Worm (Caenorhabditis elegans) whole organism, early embryonic: Measurements from ENCODE around the gene T04C12.9.
"Not testable (repeated sequence)": the region's sequence is repeated elsewhere in the genome, so short reads cannot be mapped to it uniquely, and the experiment has no call there.

Experiments
- B0310.2 ChIP-seq: sonication (generic microtip); optimal IDR thresholded peaks from 2 replicates; lab custom pipeline; 2016; ENCODE audit warnings: mild to moderate bottlenecking, missing genetic modification characterization, missing compliant biosample characterization
- F13C5.2 ChIP-seq: sonication (generic microtip); optimal IDR thresholded peaks from 2 replicates; lab custom pipeline; 2017; ENCODE audit warnings: mild to moderate bottlenecking, missing genetic modification characterization, inconsistent platforms, missing compliant biosample characterization
- aly-1 ChIP-seq: sonication (generic microtip); optimal IDR thresholded peaks from 2 replicates; lab custom pipeline; 2016; ENCODE audit warnings: missing genetic modification characterization, missing compliant biosample characterization
- ama-1 ChIP-seq: fragments of 150-350 bp; optimal IDR thresholded peaks from 2 replicates; lab custom pipeline; 2014
- ceh-13 ChIP-seq: fragments of 200-800 bp; sonication (Bioruptor generic); optimal IDR thresholded peaks from 2 replicates; lab custom pipeline; 2018; ENCODE audit warnings: mild to moderate bottlenecking, missing genetic modification characterization, missing compliant biosample characterization
- ceh-36 ChIP-seq: sonication (generic microtip); optimal IDR thresholded peaks from 2 replicates; lab custom pipeline; 2016; ENCODE audit warnings: missing genetic modification characterization, inconsistent platforms, missing compliant biosample characterization
- ets-7 ChIP-seq: sonication (generic microtip); optimal IDR thresholded peaks from 2 replicates; lab custom pipeline; 2016; ENCODE audit warnings: missing genotype, missing genetic modification characterization, missing compliant biosample characterization
- flt-1 ChIP-seq: fragments of 200-800 bp; sonication (Bioruptor generic); IDR thresholded peaks from 2 replicates; pipeline ENCODE4 v1.3.6; 2022; ENCODE audit warnings: missing genetic modification characterization, missing compliant biosample characterization
- hmbx-1 ChIP-seq: sonication (generic microtip); optimal IDR thresholded peaks from 2 replicates; lab custom pipeline; 2016; ENCODE audit warnings: mild to moderate bottlenecking, missing genetic modification characterization, missing compliant biosample characterization
- hmg-4 ChIP-seq: fragments of 200-800 bp; sonication (Bioruptor generic); optimal IDR thresholded peaks from 2 replicates; lab custom pipeline; 2018; ENCODE audit warnings: mild to moderate bottlenecking, missing genetic modification characterization, missing compliant biosample characterization
- hnd-1 ChIP-seq: sonication (generic microtip); optimal IDR thresholded peaks from 2 replicates; lab custom pipeline; 2016; ENCODE audit warnings: missing genetic modification characterization, missing compliant biosample characterization
- pes-1 ChIP-seq: fragments of 200-800 bp; sonication (Bioruptor generic); IDR thresholded peaks from 2 replicates; pipeline ENCODE4 v1.3.6; 2022; ENCODE audit warnings: missing genetic modification reagents, missing genetic modification characterization, missing compliant biosample characterization
- scrt-1 ChIP-seq: fragments of 200-800 bp; sonication (Bioruptor generic); IDR thresholded peaks from 2 replicates; pipeline ENCODE4 v1.3.6; 2022; ENCODE audit warnings: missing genetic modification characterization, missing compliant biosample characterization
- sea-1 ChIP-seq: fragments of 200-800 bp; sonication (Bioruptor generic); conservative IDR thresholded peaks from 2 replicates; pipeline ENCODE4 v1.3.6; 2022; ENCODE audit warnings: missing genetic modification characterization, missing compliant biosample characterization
- tbx-11 ChIP-seq: fragments of 200-800 bp; sonication (Bioruptor generic); IDR thresholded peaks from 2 replicates; pipeline ENCODE4 v1.3.6; 2022; ENCODE audit warnings: missing genetic modification characterization, missing compliant biosample characterization
- tbx-37 ChIP-seq: fragments of 200-800 bp; sonication (Bioruptor generic); conservative IDR thresholded peaks from 2 replicates; pipeline ENCODE4 v1.3.6; 2022; ENCODE audit warnings: missing genetic modification reagents, missing genetic modification characterization, missing compliant biosample characterization
- tra-4 ChIP-seq: sonication (generic microtip); optimal IDR thresholded peaks from 2 replicates; lab custom pipeline; 2017; ENCODE audit warnings: missing genetic modification characterization, missing compliant biosample characterization

The T04C12.9 gene

DNA sequence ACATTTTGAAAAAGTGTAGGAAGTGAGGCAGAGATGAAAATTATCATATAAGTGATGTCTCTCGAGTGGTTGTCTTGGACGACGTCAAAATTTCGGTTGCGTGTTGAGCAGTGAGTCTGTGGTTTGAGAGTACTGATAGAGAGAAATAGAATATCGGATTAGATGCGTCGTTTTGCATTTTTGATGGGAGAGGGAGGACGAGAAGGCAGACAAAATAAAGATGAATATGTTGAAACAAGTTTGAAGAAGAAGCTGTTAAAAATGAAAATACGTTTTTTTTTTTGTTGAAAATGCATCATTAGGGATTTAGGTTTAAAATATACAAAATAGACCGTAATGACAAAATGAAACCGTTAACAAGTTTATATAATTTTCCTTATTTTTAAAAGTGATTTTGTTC is at the start of gene T04C12.9:
TSS of gene T04C12.9 (minus strand) at position 101 of the 400 bp plus-strand sequence.
- TF ChIP-seq tbx-11 (GFP tag; lab: Robert Waterston, UW) (no peak), F13C5.2 (tag; lab: Kevin White, UChicago) (no peak), hmg-4 (GFP tag; lab: Kevin White, UChicago) (no peak), pes-1 (GFP tag; lab: Robert Waterston, UW) (no peak), flt-1 (no peak), hmbx-1 (tag; lab: Kevin White, UChicago) (no peak), tbx-37 (no peak), hnd-1 (tag; lab: Kevin White, UChicago) (no peak), sea-1 (GFP tag; lab: Robert Waterston, UW) (no peak), tra-4 (tag; lab: Kevin White, UChicago) (no peak), ceh-13 (GFP tag; lab: Kevin White, UChicago) (no peak), ceh-36 (tag; lab: Kevin White, UChicago) (no peak), scrt-1 (GFP tag; lab: Robert Waterston, UW) (no peak), ets-7 (tag; lab: Kevin White, UChicago) (no peak), B0310.2 (tag; lab: Kevin White, UChicago) (no peak), aly-1 (tag; lab: Kevin White, UChicago) (no peak), ama-1 (lab: Kevin White, UChicago) (no peak)

DNA sequence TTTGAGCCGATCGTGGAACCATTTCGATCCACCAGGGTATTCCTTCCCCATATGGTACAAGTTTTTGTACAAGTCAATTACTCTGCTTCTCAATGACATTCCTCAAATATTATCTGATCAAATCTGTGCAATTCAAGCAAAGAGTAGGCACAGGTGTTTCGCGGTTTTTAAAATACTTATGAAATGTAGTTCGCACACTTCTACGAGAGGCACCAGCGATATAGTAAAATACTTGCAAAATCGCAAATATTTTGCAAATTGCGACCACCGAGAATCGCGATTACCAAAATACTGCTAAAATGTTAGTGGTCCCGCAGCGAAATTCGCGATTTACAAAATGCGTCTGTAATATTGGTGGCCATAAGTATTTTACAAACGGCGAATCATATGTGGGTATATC is 46.6 kb upstream of the T04C12.9 start, which contains the start of gene Y42A5A.5:
TSS of gene Y42A5A.5 (minus strand) at position 101 of the 400 bp plus-strand sequence.
- not testable (repeated sequence) for TF ChIP-seq flt-1; tra-4 (tag; lab: Kevin White, UChicago); B0310.2 (tag; lab: Kevin White, UChicago)

DNA sequence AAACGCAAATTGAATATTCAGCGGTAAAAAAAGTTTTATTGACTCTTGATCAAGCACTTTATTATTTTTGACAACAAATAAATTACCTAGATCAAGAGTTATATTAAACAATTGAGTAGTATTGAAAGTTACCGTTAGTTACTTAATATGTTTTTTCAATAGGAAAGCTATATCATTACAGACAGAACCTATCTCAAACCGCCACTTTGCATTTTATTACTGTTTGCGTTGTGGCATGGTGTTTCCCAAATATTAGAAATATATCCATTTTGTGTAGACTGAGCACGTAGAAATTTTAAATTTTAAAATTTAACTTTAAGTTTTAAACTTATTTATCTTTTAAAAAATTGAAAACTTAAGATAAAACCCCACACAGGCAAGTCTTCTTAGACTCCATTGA is 41.4 kb upstream of the T04C12.9 start:
- TF ChIP-seq tra-4 (tag; lab: Kevin White, UChicago) (no peak), aly-1 (tag; lab: Kevin White, UChicago) (no peak), ama-1 (lab: Kevin White, UChicago) (no peak), sea-1 (GFP tag; lab: Robert Waterston, UW) (no peak), hmg-4 (GFP tag; lab: Kevin White, UChicago) (no peak), ceh-36 (tag; lab: Kevin White, UChicago) (no peak), F13C5.2 (tag; lab: Kevin White, UChicago) (no peak), tbx-11 (GFP tag; lab: Robert Waterston, UW) (no peak), ets-7 (tag; lab: Kevin White, UChicago) (no peak), tbx-37 (no peak), pes-1 (GFP tag; lab: Robert Waterston, UW) (no peak), B0310.2 (tag; lab: Kevin White, UChicago) (no peak), hmbx-1 (tag; lab: Kevin White, UChicago) (no peak), scrt-1 (GFP tag; lab: Robert Waterston, UW) (no peak), ceh-13 (GFP tag; lab: Kevin White, UChicago) (no peak)

DNA sequence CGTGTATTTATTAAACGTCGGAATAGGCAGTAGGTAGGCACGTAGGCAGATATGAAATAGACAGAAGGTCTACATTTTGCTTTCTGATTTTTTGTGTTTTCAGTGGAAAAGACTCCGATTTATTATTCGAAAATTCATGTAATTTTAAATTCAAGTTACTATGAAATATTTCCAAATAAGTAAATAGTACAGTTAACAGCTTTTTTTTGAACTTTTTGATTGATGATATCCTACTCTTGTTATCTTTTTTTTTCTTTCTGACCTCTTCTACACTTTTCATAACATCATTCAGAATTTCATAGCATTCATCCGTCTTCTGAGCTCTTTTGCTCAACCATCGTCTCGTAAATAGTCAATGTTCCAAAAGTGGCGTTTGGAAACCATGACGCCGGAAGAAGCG is 35.6 kb upstream of the T04C12.9 start, which contains the start of gene cdkl-1:
TSS of gene cdkl-1 (plus strand) at position 301 of the 400 bp plus-strand sequence.
- TF ChIP-seq scrt-1 (GFP tag; lab: Robert Waterston, UW) (no peak), ceh-13 (GFP tag; lab: Kevin White, UChicago) (no peak), flt-1 (no peak), tbx-37 (no peak), F13C5.2 (tag; lab: Kevin White, UChicago) (no peak), hmbx-1 (tag; lab: Kevin White, UChicago) (no peak), ets-7 (tag; lab: Kevin White, UChicago) (no peak), B0310.2 (tag; lab: Kevin White, UChicago) (no peak), tbx-11 (GFP tag; lab: Robert Waterston, UW) (no peak), pes-1 (GFP tag; lab: Robert Waterston, UW) (no peak)

DNA sequence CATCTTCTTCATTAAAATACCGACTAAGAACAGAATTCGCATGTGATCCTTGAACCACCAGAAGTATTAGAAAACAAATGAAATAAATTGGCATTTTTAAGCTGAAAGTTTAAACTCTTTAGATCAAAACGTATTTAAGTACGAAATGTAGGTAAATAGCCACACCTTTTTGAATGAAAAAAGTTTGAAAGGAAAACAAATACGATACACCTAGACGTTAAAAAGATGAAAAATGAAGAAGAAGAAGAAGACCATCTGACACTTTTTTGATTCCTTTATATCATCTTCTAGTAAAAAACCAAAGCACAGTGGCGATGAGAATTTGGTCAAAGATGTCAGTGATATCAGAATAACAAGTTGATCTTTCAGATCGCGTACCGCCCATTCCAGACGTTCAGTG is 32.9 kb upstream of the T04C12.9 start, which contains the start of gene Y42A5A.3:
TSS of gene Y42A5A.3 (minus strand) at position 101 of the 400 bp plus-strand sequence.
- TF ChIP-seq ama-1 (lab: Kevin White, UChicago) (no peak), hmg-4 (GFP tag; lab: Kevin White, UChicago) (no peak), pes-1 (GFP tag; lab: Robert Waterston, UW) (no peak), hmbx-1 (tag; lab: Kevin White, UChicago) (no peak), ceh-13 (GFP tag; lab: Kevin White, UChicago) (no peak), F13C5.2 (tag; lab: Kevin White, UChicago) (no peak), hnd-1 (tag; lab: Kevin White, UChicago) (no peak), scrt-1 (GFP tag; lab: Robert Waterston, UW) (no peak), tbx-37 (no peak), ceh-36 (tag; lab: Kevin White, UChicago) (no peak), B0310.2 (tag; lab: Kevin White, UChicago) (no peak), ets-7 (tag; lab: Kevin White, UChicago) (no peak), sea-1 (GFP tag; lab: Robert Waterston, UW) (no peak), tra-4 (tag; lab: Kevin White, UChicago) (no peak), flt-1 (no peak), tbx-11 (GFP tag; lab: Robert Waterston, UW) (no peak), aly-1 (tag; lab: Kevin White, UChicago) (no peak)

DNA sequence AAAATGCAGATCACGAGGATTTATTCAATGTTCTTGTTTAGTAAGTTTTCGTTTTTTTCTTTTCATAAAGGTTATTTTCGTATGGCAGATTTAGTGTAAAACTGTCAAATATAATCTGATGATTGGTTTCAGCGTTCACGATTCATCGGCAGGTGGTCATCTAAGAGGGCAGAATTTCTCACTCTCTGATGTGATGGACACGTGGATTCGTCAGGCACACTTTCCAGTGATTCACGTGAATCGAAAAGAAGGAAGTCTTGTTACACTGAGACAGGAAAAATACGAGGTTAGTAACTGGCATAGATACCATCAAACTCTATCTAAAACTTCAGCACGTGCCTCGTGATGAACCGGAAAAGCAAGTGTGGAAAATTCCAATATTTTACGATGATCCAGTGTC is 31.7 kb upstream of the T04C12.9 start:
- no peak for TF ChIP-seq tra-4 (tag; lab: Kevin White, UChicago)
- TF ChIP-seq hmg-4 (GFP tag; lab: Kevin White, UChicago), result no peak
- no peak for TF ChIP-seq tbx-37
- no peak for TF ChIP-seq aly-1 (tag; lab: Kevin White, UChicago)
- TF ChIP-seq ama-1 (lab: Kevin White, UChicago), result no peak
- TF ChIP-seq scrt-1 (GFP tag; lab: Robert Waterston, UW), result no peak
- TF ChIP-seq pes-1 (GFP tag; lab: Robert Waterston, UW), result no peak
- no peak for TF ChIP-seq hnd-1 (tag; lab: Kevin White, UChicago)
- TF ChIP-seq ceh-13 (GFP tag; lab: Kevin White, UChicago), result no peak
- no peak for TF ChIP-seq sea-1 (GFP tag; lab: Robert Waterston, UW)
- no peak for TF ChIP-seq ceh-36 (tag; lab: Kevin White, UChicago)
